Worm (Caenorhabditis elegans): Measurements from ENCODE around the gene spig-6.

DNA sequence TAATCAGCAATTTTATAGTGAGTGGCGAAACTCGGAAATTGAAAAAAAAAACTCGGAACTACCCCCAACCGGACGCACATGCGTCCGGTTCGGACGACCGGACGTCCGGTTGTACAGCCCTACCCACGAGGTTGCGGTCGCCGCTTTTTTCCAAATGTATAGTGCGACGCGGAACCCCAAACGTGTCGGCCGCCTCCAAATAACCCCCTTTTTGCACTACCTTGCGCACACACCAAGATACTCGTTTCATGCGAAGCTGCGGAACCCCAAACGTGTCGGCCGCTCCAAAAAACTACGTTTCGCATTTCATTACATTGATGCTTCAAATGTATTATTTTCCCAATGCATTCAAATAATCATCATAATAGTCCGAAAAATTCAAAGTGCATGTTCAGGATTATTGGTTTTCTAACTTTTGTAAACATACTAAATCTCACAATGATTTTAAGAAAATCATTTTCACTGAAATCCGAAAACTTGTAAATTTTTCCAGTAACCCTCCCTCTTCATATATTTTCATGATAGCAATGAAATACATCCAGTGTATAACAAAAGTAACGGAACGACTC is 9.3 kb upstream of the spig-6 start, which contains the start of gene srw-35:
- no peak for TF ChIP-seq mes-4 (tag; optimal IDR thresholded peaks at IDR 0.05)
- TF ChIP-seq unc-130 (GFP tag; optimal IDR thresholded peaks at IDR 0.05) = no peak
- TF ChIP-seq ceh-58 (GFP tag; IDR thresholded peaks at IDR 0.05) = no peak
- TF ChIP-seq tbp1 (GFP tag; optimal IDR thresholded peaks at IDR 0.05) = no peak
- no peak for TF ChIP-seq unc-62 (GFP tag; optimal IDR thresholded peaks at IDR 0.05)
- no peak for TF ChIP-seq madf-3 (GFP tag; IDR thresholded peaks at IDR 0.05)
- no peak for TF ChIP-seq nhr-90 (tag; optimal IDR thresholded peaks at IDR 0.05)
- no peak for TF ChIP-seq lag-1 (GFP tag; IDR thresholded peaks at IDR 0.05)
- TF ChIP-seq dpl-1 (GFP tag; optimal IDR thresholded peaks at IDR 0.05) = no peak
- no peak for TF ChIP-seq cebp-1 (GFP tag; IDR thresholded peaks at IDR 0.05)
- no peak for TF ChIP-seq cebp-1 (tag; optimal IDR thresholded peaks at IDR 0.05)
- no peak for TF ChIP-seq akir-1 (GFP tag; optimal IDR thresholded peaks at IDR 0.05)
- TF ChIP-seq ama-1 (optimal IDR thresholded peaks at IDR 0.05) = no peak
- no peak for TF ChIP-seq ama-1 (GFP tag; optimal IDR thresholded peaks at IDR 0.05)
- TF ChIP-seq zfh-2 (GFP tag; conservative IDR thresholded peaks at IDR 0.05) = no peak

Measured in whole organism, young adult.